Fruit fly (Drosophila melanogaster) whole organism, embryonic: ENCODE measurements around the gene CG17029.

ENCODE experiments used
- CG11398 ChIP-seq: fragments of 200-800 bp; sonication (Bioruptor generic); optimal IDR thresholded peaks from 2 replicates; lab custom pipeline; 2016; ENCODE audit warnings: missing biosample characterization, missing genetic modification characterization
- CG2889 ChIP-seq: fragments of 200-800 bp; sonication (Bioruptor generic); IDR thresholded peaks from 3 replicates; pipeline ENCODE4 v1.3.6; 2022; ENCODE audit warnings: missing biosample characterization, missing genetic modification characterization
- CG4282 ChIP-seq: fragments of 200-800 bp; sonication (Bioruptor generic); optimal IDR thresholded peaks from 2 replicates; lab custom pipeline; 2016; ENCODE audit warnings: missing biosample characterization, missing genetic modification characterization
- CG9817 ChIP-seq: fragments of 200-800 bp; sonication (Bioruptor generic); optimal IDR thresholded peaks from 2 replicates; lab custom pipeline; 2018; ENCODE audit warnings: missing biosample characterization, mild to moderate bottlenecking, missing genetic modification characterization, moderate library complexity
- CTCF ChIP-seq: fragments of 200-800 bp; sonication (Bioruptor generic); optimal IDR thresholded peaks from 2 replicates; lab custom pipeline; 2017; ENCODE audit warnings: missing biosample characterization, mild to moderate bottlenecking, missing genetic modification characterization, moderate library complexity
- E2f1 ChIP-seq: fragments of 200-800 bp; sonication (Bioruptor generic); IDR thresholded peaks from 2 replicates; pipeline ENCODE4 v1.3.6; 2022; ENCODE audit warnings: missing biosample characterization, missing genetic modification characterization
- Hr39 ChIP-seq: fragments of >200 bp; optimal IDR thresholded peaks from 2 replicates; lab custom pipeline; 2017
- MESR4 ChIP-seq: fragments of 200-800 bp; sonication (Bioruptor generic); optimal IDR thresholded peaks from 2 replicates; lab custom pipeline; 2018; ENCODE audit warnings: missing biosample characterization, mild to moderate bottlenecking, missing genetic modification characterization, moderate library complexity
- cad ChIP-seq: fragments of >200 bp; optimal IDR thresholded peaks from 2 replicates; lab custom pipeline; 2017; ENCODE audit warnings: missing biosample characterization, missing genetic modification characterization
- sr ChIP-seq: fragments of 200-800 bp; sonication (Bioruptor generic); IDR thresholded peaks from 3 replicates; pipeline ENCODE4 v1.3.6; 2022; ENCODE audit warnings: missing biosample characterization, missing genetic modification characterization
- zfh1 ChIP-seq: fragments of 200-800 bp; sonication (Bioruptor generic); IDR thresholded peaks from 3 replicates; pipeline ENCODE4 v1.3.6; 2022; ENCODE audit warnings: missing biosample characterization, missing genetic modification characterization

- TF ChIP-seq CG4282 (GFP tag; lab: Kevin White, UChicago): no peak
- no peak for TF ChIP-seq CG9817 (tag; lab: Kevin White, UChicago)
- TF ChIP-seq E2f1 (GFP tag; lab: Robert Waterston, UW): no peak
- 0 out of 3 replicates have a peak, but pooled peaks have one; percentile 15 for TF ChIP-seq zfh1
- TF ChIP-seq cad (GFP tag; lab: Kevin White, UChicago): peak; percentile 95
- no peak for TF ChIP-seq CG11398 (GFP tag; lab: Kevin White, UChicago)
- TF ChIP-seq Hr39 (lab: Kevin White, UChicago): no peak
- TF ChIP-seq CTCF (GFP tag; lab: Kevin White, UChicago): no peak
- no peak for TF ChIP-seq sr (GFP tag; lab: Robert Waterston, UW)
- TF ChIP-seq CG2889: no peak
- TF ChIP-seq MESR4 (GFP tag; lab: Kevin White, UChicago): no peak
Observed at dm6 chr3L:16025020-16025680, 48.5 kb downstream of the CG17029 start.
